Worm (Caenorhabditis elegans) whole organism, L2 larva: ENCODE results near the gene npr-21.

Experiments
- R02D3.7 ChIP-seq: fragments of 150-350 bp; optimal IDR thresholded peaks from 2 replicates; lab custom pipeline; 2014; ENCODE audit warnings: missing biosample characterization, missing genetic modification characterization
- ZK546.5 ChIP-seq: sonication (generic microtip); optimal IDR thresholded peaks from 2 replicates; lab custom pipeline; 2017; ENCODE audit warnings: missing biosample characterization, missing genetic modification characterization
- alr-1 ChIP-seq: fragments of 150-350 bp; optimal IDR thresholded peaks from 2 replicates; lab custom pipeline; 2014; ENCODE audit warnings: missing biosample characterization, missing genetic modification characterization
- ama-1 ChIP-seq: fragments of 150-350 bp; optimal IDR thresholded peaks from 2 replicates; lab custom pipeline; 2018; ENCODE audit warnings: inconsistent platforms
- egl-27 ChIP-seq: sonication (generic microtip); optimal IDR thresholded peaks from 3 replicates; lab custom pipeline; 2017; ENCODE audit warnings: missing biosample characterization, missing genetic modification reagents, missing genetic modification characterization
- lin-11 ChIP-seq: fragments of 150-350 bp; sonication (generic microtip); optimal IDR thresholded peaks from 2 replicates; lab custom pipeline; 2014; ENCODE audit warnings: missing biosample characterization, missing genetic modification characterization, inconsistent platforms, mixed read lengths
- lin-13 ChIP-seq: fragments of 150-350 bp; optimal IDR thresholded peaks from 2 replicates; lab custom pipeline; 2014; ENCODE audit warnings: missing biosample characterization, missing genetic modification reagents, missing genetic modification characterization
- mab-5 ChIP-seq: fragments of 150-350 bp; optimal IDR thresholded peaks from 2 replicates; lab custom pipeline; 2014; ENCODE audit warnings: missing biosample characterization, missing genetic modification characterization
- nhr-11 ChIP-seq: fragments of 150-350 bp; optimal IDR thresholded peaks from 2 replicates; lab custom pipeline; 2014; ENCODE audit warnings: missing biosample characterization, missing genetic modification characterization
- nhr-237 ChIP-seq: fragments of 150-350 bp; optimal IDR thresholded peaks from 2 replicates; lab custom pipeline; 2014; ENCODE audit warnings: missing biosample characterization, missing genetic modification characterization
- snpc-4 ChIP-seq: fragments of 150-350 bp; optimal IDR thresholded peaks from 2 replicates; lab custom pipeline; 2014; ENCODE audit warnings: missing biosample characterization, missing genetic modification characterization
- unc-62 ChIP-seq: fragments of 150-350 bp; optimal IDR thresholded peaks from 2 replicates; lab custom pipeline; 2014; ENCODE audit warnings: missing biosample characterization, missing genetic modification reagents, missing genetic modification characterization

DNA sequence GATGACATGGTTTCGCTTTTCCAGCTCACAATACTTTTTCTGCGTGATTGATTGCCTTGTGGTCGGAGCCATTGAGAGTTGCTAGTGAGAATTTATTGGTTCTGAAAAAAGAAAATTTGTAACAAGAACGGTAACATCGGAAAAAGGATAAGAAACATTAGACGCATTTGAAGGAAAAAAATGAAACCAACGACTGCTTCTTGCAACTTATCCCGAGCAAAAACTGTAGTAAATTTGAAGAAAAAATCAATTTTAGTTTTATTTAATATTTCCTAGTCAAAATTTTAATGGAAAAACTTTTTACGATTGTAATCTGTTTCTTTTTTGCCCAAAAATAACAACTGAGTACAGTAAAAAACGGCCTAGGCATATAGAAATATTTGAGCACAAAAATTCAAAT is 50.1 kb downstream of the npr-21 start, which contains the start of gene lido-4:
- TF ChIP-seq egl-27 (tag; lab: Kevin White, UChicago): no peak
- TF ChIP-seq unc-62 (GFP tag; lab: Kevin White, UChicago): no peak
- no peak for TF ChIP-seq R02D3.7 (tag; lab: Kevin White, UChicago)
- no peak for TF ChIP-seq snpc-4 (tag; lab: Kevin White, UChicago)
- no peak for TF ChIP-seq ZK546.5 (tag; lab: Kevin White, UChicago)
- no peak for TF ChIP-seq nhr-237 (tag; lab: Kevin White, UChicago)
- no peak for TF ChIP-seq mab-5
- TF ChIP-seq lin-13 (GFP tag; lab: Kevin White, UChicago): no peak
- TF ChIP-seq ama-1: no peak
- TF ChIP-seq lin-11 (tag; lab: Kevin White, UChicago): no peak
- TF ChIP-seq nhr-11 (tag; lab: Kevin White, UChicago): no peak
- no peak for TF ChIP-seq alr-1 (tag; lab: Kevin White, UChicago)
